Fruit fly (Drosophila melanogaster): ENCODE results near the gene sc.

- TF ChIP-seq CG8478 (optimal IDR thresholded peaks at IDR 0.05) (no peak), CTCF (optimal IDR thresholded peaks at IDR 0.05) (no peak)
Measured at dm6 chrX:353929-354515, 41.8 kb upstream of the sc start.

Measured in S2 (cell line).